Fruit fly (Drosophila melanogaster) whole organism, wandering third instar larva: Measurements from ENCODE around the gene Mpi.

ENCODE experiments used
- Abd-B ChIP-seq: fragments of >200 bp; optimal IDR thresholded peaks from 2 replicates; lab custom pipeline; 2017; ENCODE audit warnings: missing biosample characterization, missing genetic modification characterization
- CG32264 ChIP-seq: fragments of 200-800 bp; sonication (Bioruptor generic); optimal IDR thresholded peaks from 2 replicates; lab custom pipeline; 2016; ENCODE audit warnings: missing biosample characterization, missing genetic modification characterization
- CG9705 ChIP-seq: fragments of 200-800 bp; sonication (Bioruptor generic); optimal IDR thresholded peaks from 2 replicates; lab custom pipeline; 2018; ENCODE audit warnings: missing biosample characterization, mild to moderate bottlenecking, missing genetic modification characterization
- CrebA ChIP-seq: fragments of 200-800 bp; sonication (Bioruptor generic); optimal IDR thresholded peaks from 2 replicates; lab custom pipeline; 2016; ENCODE audit warnings: missing biosample characterization, mild to moderate bottlenecking, missing genetic modification characterization, borderline replicate concordance
- Dfd ChIP-seq: fragments of >200 bp; optimal IDR thresholded peaks from 2 replicates; lab custom pipeline; 2017; ENCODE audit warnings: missing biosample characterization, missing genetic modification characterization
- Dif ChIP-seq: fragments of 200-275, 200-300 bp; sonication (Bioruptor generic); optimal IDR thresholded peaks from 2 replicates; lab custom pipeline; 2018; ENCODE audit warnings: missing biosample characterization, missing genetic modification characterization; ENCODE audit not compliant: partially characterized antibody
- GATAd ChIP-seq: sonication (Bioruptor generic); optimal IDR thresholded peaks from 2 replicates; lab custom pipeline; 2016; ENCODE audit warnings: missing biosample characterization, missing genetic modification characterization
- HLH106 ChIP-seq: fragments of 200-800 bp; optimal IDR thresholded peaks from 3 replicates; lab custom pipeline; 2019; ENCODE audit warnings: missing biosample characterization, mild to moderate bottlenecking, missing genetic modification characterization, moderate library complexity
- Hnf4 ChIP-seq: fragments of 200-800 bp; sonication (Bioruptor generic); optimal IDR thresholded peaks from 2 replicates; lab custom pipeline; 2016; ENCODE audit warnings: missing biosample characterization, mild to moderate bottlenecking, missing genetic modification characterization
- Hr78 ChIP-seq: fragments of >200 bp; optimal IDR thresholded peaks from 2 replicates; lab custom pipeline; 2017; ENCODE audit warnings: missing biosample characterization, missing genetic modification characterization
- Hr83 ChIP-seq: fragments of 200-300 bp; sonication (Bioruptor generic); optimal IDR thresholded peaks from 2 replicates; lab custom pipeline; 2016; ENCODE audit warnings: missing biosample characterization, mild to moderate bottlenecking, missing genetic modification characterization, moderate library complexity; ENCODE audit not compliant: poor library complexity, severe bottlenecking
- Jra ChIP-seq: sonication (Bioruptor generic); optimal IDR thresholded peaks from 2 replicates; lab custom pipeline; 2016; ENCODE audit warnings: missing biosample characterization, missing genetic modification characterization
- Mio ChIP-seq: sonication (Bioruptor generic); optimal IDR thresholded peaks from 2 replicates; lab custom pipeline; 2016; ENCODE audit warnings: missing biosample characterization, missing genetic modification characterization
- Myc ChIP-seq: fragments of >200 bp; optimal IDR thresholded peaks from 2 replicates; lab custom pipeline; 2017
- N ChIP-seq: fragments of >200 bp; optimal IDR thresholded peaks from 2 replicates; lab custom pipeline; 2018; ENCODE audit warnings: missing biosample characterization, missing external identifiers, missing genetic modification characterization
- OdsH ChIP-seq: fragments of 200-800 bp; sonication (Bioruptor generic); optimal IDR thresholded peaks from 2 replicates; lab custom pipeline; 2016; ENCODE audit warnings: missing biosample characterization, mild to moderate bottlenecking, missing genetic modification characterization
- Rel ChIP-seq, 2 experiments: fragments of 200-800 bp; sonication (Bioruptor generic) in 1 of 2; optimal IDR thresholded peaks; 2 replicates in 1 of 2; 3 replicates in 1 of 2; lab custom pipeline; 2016 to 2019; ENCODE audit warnings: mild to moderate bottlenecking in 2 of 2, missing biosample characterization in 2 of 2, missing genetic modification characterization in 2 of 2, moderate library complexity in 1 of 2
- Sp1 ChIP-seq: fragments of 200-800 bp; sonication (Bioruptor generic); optimal IDR thresholded peaks from 3 replicates; lab custom pipeline; 2019; ENCODE audit warnings: missing biosample characterization, mild to moderate bottlenecking, missing genetic modification characterization, moderate library complexity
- Vsx2 ChIP-seq: fragments of 200-300, 225-300 bp; sonication (Bioruptor generic); optimal IDR thresholded peaks from 2 replicates; lab custom pipeline; 2018; ENCODE audit warnings: missing biosample characterization, missing genetic modification characterization; ENCODE audit not compliant: partially characterized antibody
- br ChIP-seq: fragments of 200-800 bp; sonication (Bioruptor generic); optimal IDR thresholded peaks from 2 replicates; lab custom pipeline; 2016; ENCODE audit warnings: missing biosample characterization, missing genetic modification characterization
- brk ChIP-seq: fragments of 200-800 bp; sonication (Bioruptor generic); optimal IDR thresholded peaks from 2 replicates; lab custom pipeline; 2016; ENCODE audit warnings: missing biosample characterization, mild to moderate bottlenecking, missing genetic modification characterization
- dl ChIP-seq, 2 experiments: fragments of 175-275, 200-275 bp in 1 of 2; fragments of 200-275 bp in 1 of 2; sonication (Bioruptor generic); optimal IDR thresholded peaks; lab custom pipeline; 2018; ENCODE audit warnings: mild to moderate bottlenecking in 2 of 2, missing biosample characterization in 2 of 2, missing genetic modification characterization in 2 of 2, moderate library complexity in 2 of 2; ENCODE audit not compliant: partially characterized antibody in 2 of 2, insufficient read depth in 1 of 2
- dmrt93B ChIP-seq: fragments of 200-800 bp; sonication (Bioruptor generic); optimal IDR thresholded peaks from 2 replicates; lab custom pipeline; 2018; ENCODE audit warnings: missing biosample characterization, mild to moderate bottlenecking, missing genetic modification characterization
- dsf ChIP-seq: sonication (Bioruptor generic); optimal IDR thresholded peaks from 2 replicates; lab custom pipeline; 2016; ENCODE audit warnings: missing biosample characterization, missing genetic modification characterization, borderline replicate concordance
- ey ChIP-seq: fragments of 200-800 bp; sonication (Bioruptor generic); optimal IDR thresholded peaks from 2 replicates; lab custom pipeline; 2016; ENCODE audit warnings: missing biosample characterization, missing genetic modification characterization
- foxo ChIP-seq, 2 experiments: fragments of 200-800 bp; sonication (Bioruptor generic); optimal IDR thresholded peaks; 2 replicates in 1 of 2; 3 replicates in 1 of 2; lab custom pipeline; 2016 to 2017; ENCODE audit warnings: missing biosample characterization in 2 of 2, missing genetic modification characterization in 2 of 2
- fru ChIP-seq: fragments of 200-800 bp; sonication (Bioruptor generic); optimal IDR thresholded peaks from 3 replicates; lab custom pipeline; 2016; ENCODE audit warnings: missing biosample characterization, mild to moderate bottlenecking, missing genetic modification characterization
- h ChIP-seq: fragments of 200-800 bp; sonication (Bioruptor generic); optimal IDR thresholded peaks from 3 replicates; lab custom pipeline; 2016; ENCODE audit warnings: missing biosample characterization, mild to moderate bottlenecking, missing genetic modification characterization
- jim ChIP-seq: fragments of 175-275, 200-325 bp; sonication (Bioruptor generic); optimal IDR thresholded peaks from 2 replicates; lab custom pipeline; 2016; ENCODE audit warnings: missing biosample characterization, mild to moderate bottlenecking, missing genetic modification characterization
- lola ChIP-seq: fragments of >200 bp; optimal IDR thresholded peaks from 2 replicates; lab custom pipeline; 2017; ENCODE audit warnings: missing biosample characterization, missing genetic modification characterization
- pan ChIP-seq: fragments of >200 bp; optimal IDR thresholded peaks from 2 replicates; lab custom pipeline; 2017
- psq ChIP-seq: fragments of 200-800 bp; sonication (Bioruptor generic); optimal IDR thresholded peaks from 3 replicates; lab custom pipeline; 2017; ENCODE audit warnings: missing biosample characterization, mild to moderate bottlenecking, missing genetic modification characterization, moderate library complexity
- rgr ChIP-seq: fragments of 200-800 bp; sonication (Bioruptor generic); optimal IDR thresholded peaks from 3 replicates; lab custom pipeline; 2016; ENCODE audit warnings: missing biosample characterization, mild to moderate bottlenecking, missing genetic modification characterization
- sage ChIP-seq: fragments of 200-800 bp; sonication (Bioruptor generic); optimal IDR thresholded peaks from 2 replicates; lab custom pipeline; 2016; ENCODE audit warnings: missing biosample characterization, mild to moderate bottlenecking, missing genetic modification characterization
- sv ChIP-seq: fragments of 200-800 bp; sonication (Bioruptor generic); optimal IDR thresholded peaks from 3 replicates; lab custom pipeline; 2016; ENCODE audit warnings: missing biosample characterization, missing genetic modification characterization
- tai ChIP-seq: sonication (Bioruptor generic); optimal IDR thresholded peaks from 2 replicates; lab custom pipeline; 2016; ENCODE audit warnings: missing biosample characterization, missing genetic modification characterization
- usp ChIP-seq: fragments of >200 bp; optimal IDR thresholded peaks from 2 replicates; lab custom pipeline; 2017; ENCODE audit warnings: missing biosample characterization, missing genetic modification characterization
- woc ChIP-seq: sonication (Bioruptor generic); optimal IDR thresholded peaks from 2 replicates; lab custom pipeline; 2016; ENCODE audit warnings: missing biosample characterization, mild to moderate bottlenecking, missing genetic modification characterization

Gene Mpi

dm6 chr3R:9793018-9793417 lies 33.6 kb downstream of the Mpi start, which contains the start of gene CG8516:
TSS of gene CG8516 (plus strand) at chr3R:9793295.
- TF ChIP-seq HLH106 (tag; lab: Kevin White, UChicago) = peak; percentile 19
- TF ChIP-seq sv = peak; percentile 11
- TF ChIP-seq rgr (GFP tag; lab: Kevin White, UChicago) = no peak
- TF ChIP-seq h (GFP tag; lab: Kevin White, UChicago) = peak; percentile 29
- TF ChIP-seq Rel (GFP tag; optimal IDR thresholded peaks at IDR 0.05; lab: Kevin White, UChicago) = no peak
- TF ChIP-seq Rel (tag; optimal IDR thresholded peaks at IDR 0.05; lab: Kevin White, UChicago) = peak; percentile 41
- no peak for TF ChIP-seq brk (GFP tag; lab: Kevin White, UChicago)
- no peak for TF ChIP-seq dsf (GFP tag; lab: Kevin White, UChicago)
- TF ChIP-seq Sp1 (GFP tag; lab: Kevin White, UChicago) = peak; percentile 11
- TF ChIP-seq woc (GFP tag; lab: Kevin White, UChicago) = peak; percentile 24
- TF ChIP-seq foxo (GFP tag; optimal IDR thresholded peaks at IDR 0.05; lab: Kevin White, UChicago) = peak in 1 of 2 experiments; percentile 29

- TF ChIP-seq Hr83 (no peak), dl (GFP tag; optimal IDR thresholded peaks at IDR 0.05; lab: Kevin White, UChicago; ENCODE audit: insufficient read depth in 1 of 2, partially characterized antibody in 2 of 2) (no peak), HLH106 (tag; lab: Kevin White, UChicago) (peak; percentile 82), woc (GFP tag; lab: Kevin White, UChicago) (peak; percentile 82), pan (lab: Kevin White, UChicago) (no peak), Jra (peak; percentile 24), psq (GFP tag; lab: Kevin White, UChicago) (peak; percentile 38), CG9705 (GFP tag; lab: Kevin White, UChicago) (peak; percentile 60), Vsx2 (GFP tag; lab: Kevin White, UChicago) (no peak), jim (no peak), ey (peak; percentile 57), dsf (GFP tag; lab: Kevin White, UChicago) (no peak), Sp1 (GFP tag; lab: Kevin White, UChicago) (peak; percentile 59), usp (no peak), h (GFP tag; lab: Kevin White, UChicago) (peak; percentile 69), CrebA (GFP tag; lab: Kevin White, UChicago) (no peak), lola (GFP tag; lab: Kevin White, UChicago) (no peak), tai (GFP tag; lab: Kevin White, UChicago) (no peak), CG32264 (no peak), brk (GFP tag; lab: Kevin White, UChicago) (no peak), dmrt93B (no peak), OdsH (GFP tag; lab: Kevin White, UChicago) (peak; percentile 54), N (GFP tag; lab: Kevin White, UChicago) (no peak), Myc (lab: Kevin White, UChicago) (peak; percentile 55), Abd-B (GFP tag; lab: Kevin White, UChicago) (no peak), Rel (GFP tag; optimal IDR thresholded peaks at IDR 0.05; lab: Kevin White, UChicago) (no peak), Rel (tag; optimal IDR thresholded peaks at IDR 0.05; lab: Kevin White, UChicago) (peak; percentile 64), Mio (GFP tag; lab: Kevin White, UChicago) (no peak), Hr78 (GFP tag; lab: Kevin White, UChicago) (no peak), fru (GFP tag; lab: Kevin White, UChicago) (peak; percentile 55), Dfd (GFP tag; lab: Kevin White, UChicago) (no peak), br (no peak), foxo (GFP tag; optimal IDR thresholded peaks at IDR 0.05; lab: Kevin White, UChicago) (peak in 1 of 2 experiments; percentile 79), rgr (GFP tag; lab: Kevin White, UChicago) (peak; percentile 74), GATAd (GFP tag; lab: Kevin White, UChicago) (no peak), sv (peak; percentile 56), sage (no peak), Hnf4 (GFP tag; lab: Kevin White, UChicago) (no peak), Dif (GFP tag; lab: Kevin White, UChicago) (no peak)
These were observed 41.4 kb downstream of the Mpi start, which contains the start of the genes CG9467 and CG8526 for dm6 chr3R:9800644-9801330. TSS of gene CG9467 (minus strand) at chr3R:9801026. TSS of gene CG8526 (plus strand) at chr3R:9801280.
